Worm (Caenorhabditis elegans) whole organism, early embryonic: ENCODE measurements around the gene F58A6.5.

Experiments
- B0310.2 ChIP-seq: sonication (generic microtip); optimal IDR thresholded peaks from 2 replicates; lab custom pipeline; 2016; ENCODE audit warnings: mild to moderate bottlenecking, missing genetic modification characterization, missing compliant biosample characterization
- F13C5.2 ChIP-seq: sonication (generic microtip); optimal IDR thresholded peaks from 2 replicates; lab custom pipeline; 2017; ENCODE audit warnings: mild to moderate bottlenecking, missing genetic modification characterization, inconsistent platforms, missing compliant biosample characterization
- aly-1 ChIP-seq: sonication (generic microtip); optimal IDR thresholded peaks from 2 replicates; lab custom pipeline; 2016; ENCODE audit warnings: missing genetic modification characterization, missing compliant biosample characterization
- ama-1 ChIP-seq: fragments of 150-350 bp; optimal IDR thresholded peaks from 2 replicates; lab custom pipeline; 2014
- ceh-13 ChIP-seq: fragments of 200-800 bp; sonication (Bioruptor generic); optimal IDR thresholded peaks from 2 replicates; lab custom pipeline; 2018; ENCODE audit warnings: mild to moderate bottlenecking, missing genetic modification characterization, missing compliant biosample characterization
- ceh-36 ChIP-seq: sonication (generic microtip); optimal IDR thresholded peaks from 2 replicates; lab custom pipeline; 2016; ENCODE audit warnings: missing genetic modification characterization, inconsistent platforms, missing compliant biosample characterization
- ets-7 ChIP-seq: sonication (generic microtip); optimal IDR thresholded peaks from 2 replicates; lab custom pipeline; 2016; ENCODE audit warnings: missing genotype, missing genetic modification characterization, missing compliant biosample characterization
- flt-1 ChIP-seq: fragments of 200-800 bp; sonication (Bioruptor generic); IDR thresholded peaks from 2 replicates; pipeline ENCODE4 v1.3.6; 2022; ENCODE audit warnings: missing genetic modification characterization, missing compliant biosample characterization
- hmbx-1 ChIP-seq: sonication (generic microtip); optimal IDR thresholded peaks from 2 replicates; lab custom pipeline; 2016; ENCODE audit warnings: mild to moderate bottlenecking, missing genetic modification characterization, missing compliant biosample characterization
- hmg-4 ChIP-seq: fragments of 200-800 bp; sonication (Bioruptor generic); optimal IDR thresholded peaks from 2 replicates; lab custom pipeline; 2018; ENCODE audit warnings: mild to moderate bottlenecking, missing genetic modification characterization, missing compliant biosample characterization
- hnd-1 ChIP-seq: sonication (generic microtip); optimal IDR thresholded peaks from 2 replicates; lab custom pipeline; 2016; ENCODE audit warnings: missing genetic modification characterization, missing compliant biosample characterization
- pes-1 ChIP-seq: fragments of 200-800 bp; sonication (Bioruptor generic); IDR thresholded peaks from 2 replicates; pipeline ENCODE4 v1.3.6; 2022; ENCODE audit warnings: missing genetic modification reagents, missing genetic modification characterization, missing compliant biosample characterization
- scrt-1 ChIP-seq: fragments of 200-800 bp; sonication (Bioruptor generic); IDR thresholded peaks from 2 replicates; pipeline ENCODE4 v1.3.6; 2022; ENCODE audit warnings: missing genetic modification characterization, missing compliant biosample characterization
- sea-1 ChIP-seq: fragments of 200-800 bp; sonication (Bioruptor generic); conservative IDR thresholded peaks from 2 replicates; pipeline ENCODE4 v1.3.6; 2022; ENCODE audit warnings: missing genetic modification characterization, missing compliant biosample characterization
- tbx-11 ChIP-seq: fragments of 200-800 bp; sonication (Bioruptor generic); IDR thresholded peaks from 2 replicates; pipeline ENCODE4 v1.3.6; 2022; ENCODE audit warnings: missing genetic modification characterization, missing compliant biosample characterization
- tbx-37 ChIP-seq: fragments of 200-800 bp; sonication (Bioruptor generic); conservative IDR thresholded peaks from 2 replicates; pipeline ENCODE4 v1.3.6; 2022; ENCODE audit warnings: missing genetic modification reagents, missing genetic modification characterization, missing compliant biosample characterization
- tra-4 ChIP-seq: sonication (generic microtip); optimal IDR thresholded peaks from 2 replicates; lab custom pipeline; 2017; ENCODE audit warnings: missing genetic modification characterization, missing compliant biosample characterization

The F58A6.5 gene

ce11 chrII:5148349-5148748 lies at the start of gene F58A6.5:
Gene F58A6.5 (minus strand): TSS chrII:5148449.
- no peak for TF ChIP-seq tbx-11 (GFP tag; lab: Robert Waterston, UW)

DNA sequence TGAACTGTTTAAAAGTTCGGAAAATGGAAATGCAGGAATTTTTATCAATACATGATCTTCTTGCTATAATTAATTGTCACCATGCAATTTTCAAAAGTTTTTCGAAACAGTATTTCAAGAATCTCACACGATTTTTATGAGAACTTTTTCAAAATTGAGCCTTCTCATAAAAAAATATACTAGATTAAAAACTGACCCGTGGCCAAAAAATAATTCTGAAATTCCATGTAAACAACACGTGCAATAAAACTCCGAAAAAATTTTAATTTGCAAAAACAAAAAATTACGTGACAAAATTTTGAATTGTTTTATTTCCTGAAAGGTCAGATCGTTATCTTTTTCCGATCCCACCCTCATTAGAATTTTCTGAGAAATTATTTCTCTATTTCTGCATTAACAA lies 47.3 kb upstream of the F58A6.5 start, which contains the start of gene C34F11.5:
C34F11.5 (plus strand) TSS at position 301 of the 400 bp plus-strand sequence.
- no peak for TF ChIP-seq ceh-36 (tag; lab: Kevin White, UChicago)
- no peak for TF ChIP-seq flt-1
- no peak for TF ChIP-seq sea-1 (GFP tag; lab: Robert Waterston, UW)
- TF ChIP-seq scrt-1 = no peak

ce11 chrII:5194066-5194465 lies 45.8 kb upstream of the F58A6.5 start, which contains the start of gene msp-49:
Gene msp-49 (plus strand): TSS chrII:5194366.
- TF ChIP-seq pes-1 (GFP tag; lab: Robert Waterston, UW) (no peak), hmg-4 (no peak), ceh-36 (tag; lab: Kevin White, UChicago) (no peak), sea-1 (GFP tag; lab: Robert Waterston, UW) (no peak)

DNA sequence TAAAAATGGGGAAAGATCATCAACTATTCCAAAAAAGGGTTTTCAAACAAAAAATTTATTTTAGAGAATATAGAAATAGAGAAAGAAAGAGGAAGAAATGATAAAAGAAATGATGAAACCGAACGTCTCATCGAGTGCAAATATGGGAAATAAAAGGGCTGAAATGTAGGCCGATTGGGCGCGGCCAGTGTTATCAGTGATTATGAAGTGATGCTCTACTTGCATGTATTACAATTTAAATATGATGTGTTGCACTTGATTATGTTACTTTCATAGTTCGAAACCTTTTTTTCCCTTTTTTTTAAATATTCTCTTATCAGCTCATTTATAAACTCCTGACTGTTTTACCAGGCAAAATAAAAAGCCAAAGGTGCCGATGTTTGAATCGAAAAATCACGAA lies 43.5 kb upstream of the F58A6.5 start:
- TF ChIP-seq ceh-36 (tag; lab: Kevin White, UChicago) (no peak), hmg-4 (no peak)

ce11 chrII:5187934-5188333 lies 39.7 kb upstream of the F58A6.5 start:
- TF ChIP-seq ceh-13 (no peak), ceh-36 (tag; lab: Kevin White, UChicago) (no peak), tra-4 (tag; lab: Kevin White, UChicago) (no peak), F13C5.2 (tag; lab: Kevin White, UChicago) (no peak), hnd-1 (tag; lab: Kevin White, UChicago) (no peak), hmbx-1 (tag; lab: Kevin White, UChicago) (no peak), B0310.2 (no peak), tbx-37 (GFP tag; lab: Robert Waterston, UW) (no peak), flt-1 (no peak), hmg-4 (no peak), scrt-1 (no peak), ets-7 (tag; lab: Kevin White, UChicago) (no peak), aly-1 (tag; lab: Kevin White, UChicago) (no peak)

DNA sequence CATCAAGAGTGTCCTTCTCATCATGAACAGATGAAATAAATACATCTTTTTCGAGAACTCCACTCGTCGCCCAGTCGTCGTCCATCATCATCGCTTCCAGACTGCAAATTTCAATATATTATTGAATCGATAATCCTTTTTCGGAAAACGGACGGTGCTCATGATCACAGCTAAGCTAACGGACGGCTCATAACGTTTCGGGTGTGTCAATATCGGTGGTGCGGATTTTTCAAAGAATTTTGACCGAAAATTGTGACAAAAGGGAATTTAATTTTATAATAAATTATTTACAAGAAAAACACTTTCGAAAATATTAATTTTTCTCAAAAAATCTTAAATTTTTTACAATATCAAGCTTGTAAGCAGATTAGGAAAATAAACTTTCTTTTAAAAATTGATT lies 39.2 kb upstream of the F58A6.5 start, which contains the start of gene crh-2:
crh-2 (minus strand) TSS at position 101 of the 400 bp plus-strand sequence.
- TF ChIP-seq hmg-4 (no peak), tbx-37 (GFP tag; lab: Robert Waterston, UW) (no peak), B0310.2 (no peak), aly-1 (tag; lab: Kevin White, UChicago) (no peak), flt-1 (no peak), scrt-1 (no peak), ets-7 (tag; lab: Kevin White, UChicago) (no peak), tbx-11 (GFP tag; lab: Robert Waterston, UW) (no peak)

ce11 chrII:5186870-5187269 lies 38.6 kb upstream of the F58A6.5 start:
- TF ChIP-seq hmbx-1 (tag; lab: Kevin White, UChicago) (no peak), sea-1 (GFP tag; lab: Robert Waterston, UW) (no peak), F13C5.2 (tag; lab: Kevin White, UChicago) (no peak), tra-4 (tag; lab: Kevin White, UChicago) (no peak), ets-7 (tag; lab: Kevin White, UChicago) (no peak), flt-1 (no peak), hmg-4 (no peak), ceh-36 (tag; lab: Kevin White, UChicago) (no peak), B0310.2 (no peak), tbx-11 (GFP tag; lab: Robert Waterston, UW) (no peak), ama-1 (lab: Kevin White, UChicago) (no peak), ceh-13 (no peak)

ce11 chrII:5185955-5186539 lies 37.8 kb upstream of the F58A6.5 start:
- TF ChIP-seq flt-1 (no peak), ceh-36 (tag; lab: Kevin White, UChicago) (no peak), ets-7 (tag; lab: Kevin White, UChicago) (no peak), tbx-37 (GFP tag; lab: Robert Waterston, UW) (no peak), hnd-1 (tag; lab: Kevin White, UChicago) (no peak), scrt-1 (no peak), F13C5.2 (tag; lab: Kevin White, UChicago) (no peak), tra-4 (tag; lab: Kevin White, UChicago) (no peak), hmg-4 (no peak), pes-1 (GFP tag; lab: Robert Waterston, UW) (no peak), hmbx-1 (tag; lab: Kevin White, UChicago) (no peak), ama-1 (lab: Kevin White, UChicago) (no peak), aly-1 (tag; lab: Kevin White, UChicago) (no peak), tbx-11 (GFP tag; lab: Robert Waterston, UW) (no peak)
